Worm (Caenorhabditis elegans) whole organism, L3 larva: Measurements from ENCODE around the gene clp-1.

ENCODE experiments used
- R02D3.7 ChIP-seq: fragments of 150-350 bp; optimal IDR thresholded peaks from 2 replicates; lab custom pipeline; 2014; ENCODE audit warnings: missing biosample characterization, missing genetic modification characterization
- ZK546.5 ChIP-seq: sonication (generic microtip); optimal IDR thresholded peaks from 2 replicates; lab custom pipeline; 2017; ENCODE audit warnings: missing biosample characterization, missing genetic modification characterization
- aly-2 ChIP-seq: fragments of 150-350 bp; optimal IDR thresholded peaks from 2 replicates; lab custom pipeline; 2014; ENCODE audit warnings: missing biosample characterization, missing genetic modification characterization
- ceh-16 ChIP-seq: sonication (generic microtip); optimal IDR thresholded peaks from 2 replicates; lab custom pipeline; 2017; ENCODE audit warnings: missing biosample characterization, missing genetic modification characterization
- ceh-28 ChIP-seq: fragments of 150-350 bp; optimal IDR thresholded peaks from 2 replicates; lab custom pipeline; 2014; ENCODE audit warnings: missing biosample characterization, missing genetic modification reagents, missing genetic modification characterization
- ceh-82 ChIP-seq: fragments of 150-350 bp; optimal IDR thresholded peaks from 2 replicates; lab custom pipeline; 2014; ENCODE audit warnings: missing biosample characterization, missing genetic modification characterization
- ceh-9 ChIP-seq: sonication (generic microtip); optimal IDR thresholded peaks from 2 replicates; lab custom pipeline; 2018; ENCODE audit warnings: missing biosample characterization, missing genetic modification characterization
- egl-27 ChIP-seq: sonication (generic microtip); optimal IDR thresholded peaks from 4 replicates; lab custom pipeline; 2017; ENCODE audit warnings: missing biosample characterization, missing genetic modification reagents, missing genetic modification characterization
- egl-5 ChIP-seq: fragments of 150-350 bp; optimal IDR thresholded peaks from 2 replicates; lab custom pipeline; 2017; ENCODE audit warnings: missing biosample characterization, missing genetic modification reagents, missing genetic modification characterization, inconsistent platforms
- elt-1 ChIP-seq: fragments of 150-350 bp; optimal IDR thresholded peaks from 2 replicates; lab custom pipeline; 2014; ENCODE audit warnings: missing biosample characterization, missing genetic modification characterization
- elt-2 ChIP-seq: sonication (generic microtip); optimal IDR thresholded peaks from 2 replicates; lab custom pipeline; 2016; ENCODE audit warnings: missing genetic modification reagents, mild to moderate bottlenecking, missing genetic modification characterization, missing compliant biosample characterization
- elt-3 ChIP-seq, 3 experiments: fragments of 150-350 bp in 1 of 3; sonication (generic microtip) in 2 of 3; optimal IDR thresholded peaks; 2 replicates in 2 of 3; 4 replicates in 1 of 3; lab custom pipeline; 2014 to 2017; ENCODE audit warnings: missing biosample characterization in 3 of 3, missing genetic modification characterization in 3 of 3
- eor-1 ChIP-seq, 2 experiments: fragments of 150-350 bp; optimal IDR thresholded peaks; 2 replicates each; lab custom pipeline; 2014 to 2018; ENCODE audit warnings: missing biosample characterization in 2 of 2, missing genetic modification characterization in 2 of 2
- fkh-10 ChIP-seq: sonication (generic microtip); optimal IDR thresholded peaks from 2 replicates; lab custom pipeline; 2017; ENCODE audit warnings: missing biosample characterization, missing genetic modification reagents, missing genetic modification characterization
- fos-1 ChIP-seq: fragments of 150-350 bp; optimal IDR thresholded peaks from 2 replicates; lab custom pipeline; 2014; ENCODE audit warnings: missing biosample characterization, missing genetic modification characterization
- jun-1 ChIP-seq: fragments of 150-350 bp; optimal IDR thresholded peaks from 2 replicates; lab custom pipeline; 2014; ENCODE audit warnings: missing biosample characterization, missing genetic modification reagents, missing genetic modification characterization
- lin-39 ChIP-seq: fragments of 150-350 bp; optimal IDR thresholded peaks from 2 replicates; lab custom pipeline; 2018; ENCODE audit warnings: missing biosample characterization, missing genetic modification reagents, missing genetic modification characterization
- lsy-12 ChIP-seq: sonication (generic microtip); optimal IDR thresholded peaks from 2 replicates; lab custom pipeline; 2016; ENCODE audit warnings: mild to moderate bottlenecking, missing genetic modification characterization, missing compliant biosample characterization
- mdl-1 ChIP-seq: fragments of 150-350 bp; optimal IDR thresholded peaks from 2 replicates; lab custom pipeline; 2014; ENCODE audit warnings: missing biosample characterization, missing genetic modification characterization
- mml-1 ChIP-seq: fragments of 150-350 bp; sonication (generic microtip); optimal IDR thresholded peaks from 3 replicates; lab custom pipeline; 2014; ENCODE audit warnings: missing biosample characterization, missing genetic modification characterization
- nfya-1 ChIP-seq: sonication (generic microtip); optimal IDR thresholded peaks from 2 replicates; lab custom pipeline; 2017; ENCODE audit warnings: missing genetic modification characterization, mild to moderate bottlenecking, missing compliant biosample characterization, antibody characterized with exemption, moderate library complexity; ENCODE audit not compliant: insufficient read depth
- nhr-11 ChIP-seq: fragments of 150-350 bp; optimal IDR thresholded peaks from 2 replicates; lab custom pipeline; 2014; ENCODE audit warnings: missing biosample characterization, missing genetic modification characterization
- nhr-12 ChIP-seq: fragments of 150-350 bp; optimal IDR thresholded peaks from 2 replicates; lab custom pipeline; 2014; ENCODE audit warnings: missing biosample characterization, missing genetic modification characterization
- nhr-23 ChIP-seq: fragments of 150-350 bp; optimal IDR thresholded peaks from 2 replicates; lab custom pipeline; 2014; ENCODE audit warnings: missing biosample characterization, missing genetic modification reagents, missing genetic modification characterization
- nhr-237 ChIP-seq: fragments of 150-350 bp; optimal IDR thresholded peaks from 2 replicates; lab custom pipeline; 2014; ENCODE audit warnings: missing biosample characterization, missing genetic modification characterization
- nhr-25 ChIP-seq: sonication (generic microtip); optimal IDR thresholded peaks from 2 replicates; lab custom pipeline; 2017; ENCODE audit warnings: missing biosample characterization, missing genetic modification characterization
- nhr-28 ChIP-seq: fragments of 150-350 bp; optimal IDR thresholded peaks from 2 replicates; lab custom pipeline; 2014; ENCODE audit warnings: missing biosample characterization, missing genetic modification characterization
- nhr-43 ChIP-seq: sonication (generic microtip); optimal IDR thresholded peaks from 2 replicates; lab custom pipeline; 2016; ENCODE audit warnings: mild to moderate bottlenecking, missing genetic modification characterization, missing compliant biosample characterization; ENCODE audit not compliant: poor library complexity, severe bottlenecking
- nhr-76 ChIP-seq: fragments of 150-350 bp; sonication (generic microtip); optimal IDR thresholded peaks from 5 replicates; lab custom pipeline; 2014; ENCODE audit warnings: missing biosample characterization, missing genetic modification characterization
- nhr-77 ChIP-seq: fragments of 150-350 bp; optimal IDR thresholded peaks from 2 replicates; lab custom pipeline; 2014; ENCODE audit warnings: missing biosample characterization, missing genetic modification characterization
- pha-4 ChIP-seq: fragments of 150-350 bp; optimal IDR thresholded peaks from 2 replicates; lab custom pipeline; 2014; ENCODE audit warnings: missing biosample characterization, missing genetic modification reagents, missing genetic modification characterization
- sea-2 ChIP-seq: fragments of 150-350 bp; sonication (generic microtip); optimal IDR thresholded peaks from 4 replicates; lab custom pipeline; 2014; ENCODE audit warnings: missing biosample characterization, missing genetic modification reagents, missing genetic modification characterization
- skn-1 ChIP-seq: fragments of 150-350 bp; optimal IDR thresholded peaks from 2 replicates; lab custom pipeline; 2014; ENCODE audit warnings: missing biosample characterization, missing genetic modification characterization
- tbx-2 ChIP-seq: sonication (generic microtip); optimal IDR thresholded peaks from 2 replicates; lab custom pipeline; 2016; ENCODE audit warnings: mild to moderate bottlenecking, missing genetic modification characterization, missing compliant biosample characterization
- unc-62 ChIP-seq: fragments of 150-350 bp; sonication (generic microtip); optimal IDR thresholded peaks from 4 replicates; lab custom pipeline; 2014; ENCODE audit warnings: missing biosample characterization, missing genetic modification reagents, missing genetic modification characterization
- zag-1 ChIP-seq: fragments of 150-350 bp; optimal IDR thresholded peaks from 2 replicates; lab custom pipeline; 2014; ENCODE audit warnings: missing biosample characterization, missing genetic modification characterization
- ztf-4 ChIP-seq: fragments of 150-350 bp; optimal IDR thresholded peaks from 2 replicates; lab custom pipeline; 2014; ENCODE audit warnings: missing biosample characterization, missing genetic modification characterization

Gene clp-1

DNA sequence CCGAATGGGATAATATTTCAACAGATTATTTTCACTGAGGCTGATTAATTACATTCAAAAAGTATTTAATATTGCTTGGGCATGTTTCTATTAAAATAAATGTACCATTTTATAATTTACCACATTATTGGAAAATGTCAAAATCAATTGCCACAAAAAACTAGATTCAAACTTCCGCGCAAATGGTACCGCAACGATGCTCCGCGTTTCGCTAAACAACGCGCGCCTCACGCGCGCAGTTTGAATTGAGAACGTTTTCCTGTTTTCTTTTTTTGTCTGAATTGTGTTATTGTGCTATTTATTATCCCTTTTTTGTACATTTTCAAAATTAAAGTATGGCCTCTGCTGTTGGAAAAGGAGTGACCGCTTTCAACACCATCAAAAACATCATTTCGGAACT lies 38.9 kb upstream of the clp-1 start, which contains the start of gene C29E4.12 (continued):
- TF ChIP-seq nfya-1 (tag; lab: Kevin White, UChicago) (peak; percentile 83), ceh-16 (tag; lab: Kevin White, UChicago) (no peak), zag-1 (no peak), skn-1 (tag; lab: Kevin White, UChicago) (no peak), egl-27 (tag; lab: Kevin White, UChicago) (no peak), unc-62 (GFP tag; lab: Kevin White, UChicago) (no peak), nhr-25 (peak; percentile 69)

DNA sequence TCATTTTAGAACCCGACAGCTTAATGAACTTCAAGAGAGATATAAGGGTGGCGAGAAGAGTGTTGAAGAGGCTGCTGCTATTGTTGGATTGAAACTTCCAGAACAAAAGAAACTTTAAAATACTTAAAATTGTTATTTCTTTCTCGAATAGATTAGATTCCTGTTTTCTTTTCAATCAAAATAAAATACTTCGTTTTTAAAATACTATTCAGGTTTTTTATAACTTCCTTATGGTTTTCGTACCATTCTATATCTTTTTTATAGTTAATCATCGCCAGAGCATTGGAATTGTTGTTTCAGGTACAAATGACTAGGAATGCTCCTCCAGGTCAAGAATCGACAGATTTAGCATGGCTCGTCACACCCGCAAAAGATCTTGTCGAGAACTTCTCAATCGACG lies 38.3 kb upstream of the clp-1 start, which contains the start of gene kle-2:
kle-2 (plus strand) TSS at position 301 of the 400 bp plus-strand sequence.
- TF ChIP-seq nhr-25 (no peak), ceh-16 (tag; lab: Kevin White, UChicago) (no peak)
- TF ChIP-seq, all 47 proteins: peak for 0

- TF ChIP-seq elt-2 (peak; percentile 74), pha-4 (tag; lab: Kevin White, UChicago) (peak; percentile 13), R02D3.7 (tag; lab: Kevin White, UChicago) (no peak)
- TF ChIP-seq, all 47 proteins: peak for 2
These were observed 32.7 kb upstream of the clp-1 start, which contains the start of gene gsto-1 for ce11 chrIII:7946968-7947491. TSS of gene gsto-1 (minus strand) at chrIII:7947018.

DNA sequence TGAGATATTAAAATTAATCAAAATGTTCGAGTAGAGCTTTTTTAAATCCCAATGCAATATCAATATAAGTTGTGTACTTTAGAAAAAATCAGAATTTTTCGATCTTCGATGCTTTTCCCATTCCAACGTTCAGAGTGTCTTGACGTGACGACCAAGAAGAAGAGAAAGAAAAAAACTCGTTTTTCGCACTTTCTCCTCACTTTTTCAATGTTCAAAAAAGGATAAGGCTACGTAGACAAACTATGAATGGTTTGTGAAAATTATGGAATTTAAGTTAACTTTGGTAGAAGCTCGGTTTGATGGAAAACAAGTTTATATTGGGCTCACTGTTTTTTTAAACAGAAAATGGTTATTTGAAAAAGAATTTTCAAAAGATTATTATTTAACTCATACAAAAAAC lies 32.1 kb upstream of the clp-1 start:
- TF ChIP-seq nhr-11: no peak

- TF ChIP-seq nhr-43: peak; percentile 61
- no peak for TF ChIP-seq mml-1 (tag; lab: Kevin White, UChicago)
- no peak for TF ChIP-seq mdl-1 (tag; lab: Kevin White, UChicago)
- TF ChIP-seq nhr-25: peak; percentile 55
- TF ChIP-seq, all 47 proteins: peak for 2
These were observed 31.0 kb upstream of the clp-1 start, which contains the start of gene col-90 for ce11 chrIII:7948802-7949201. TSS of gene col-90 (plus strand) at chrIII:7948838.

DNA sequence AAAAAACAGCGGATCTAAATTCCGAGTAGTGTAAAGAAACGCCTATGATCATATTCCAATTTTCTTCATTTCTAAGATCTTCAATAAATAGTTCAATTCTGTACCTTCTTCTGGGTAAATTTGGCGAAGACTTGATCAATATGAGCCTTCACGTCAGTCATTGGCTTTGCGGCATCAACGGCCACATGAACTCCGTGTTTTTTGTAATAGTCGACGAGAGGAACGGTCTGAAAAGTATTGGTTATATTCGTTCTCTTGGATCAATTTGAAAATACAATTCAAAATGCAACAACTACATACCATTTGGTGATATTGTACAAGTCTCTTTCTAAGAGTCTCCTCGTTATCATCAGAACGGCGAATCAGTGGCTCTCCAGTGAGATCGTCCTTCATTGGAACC lies 29.3 kb upstream of the clp-1 start:
- TF ChIP-seq nhr-28 (tag; lab: Kevin White, UChicago) (no peak), tbx-2 (tag; lab: Kevin White, UChicago) (peak; percentile 35), elt-3 (tag; optimal IDR thresholded peaks at IDR 0.05; lab: Kevin White, UChicago) (no peak), nhr-43 (peak; percentile 91), egl-27 (tag; lab: Kevin White, UChicago) (no peak), jun-1 (no peak), fos-1 (tag; lab: Kevin White, UChicago) (no peak), ceh-28 (no peak)

DNA sequence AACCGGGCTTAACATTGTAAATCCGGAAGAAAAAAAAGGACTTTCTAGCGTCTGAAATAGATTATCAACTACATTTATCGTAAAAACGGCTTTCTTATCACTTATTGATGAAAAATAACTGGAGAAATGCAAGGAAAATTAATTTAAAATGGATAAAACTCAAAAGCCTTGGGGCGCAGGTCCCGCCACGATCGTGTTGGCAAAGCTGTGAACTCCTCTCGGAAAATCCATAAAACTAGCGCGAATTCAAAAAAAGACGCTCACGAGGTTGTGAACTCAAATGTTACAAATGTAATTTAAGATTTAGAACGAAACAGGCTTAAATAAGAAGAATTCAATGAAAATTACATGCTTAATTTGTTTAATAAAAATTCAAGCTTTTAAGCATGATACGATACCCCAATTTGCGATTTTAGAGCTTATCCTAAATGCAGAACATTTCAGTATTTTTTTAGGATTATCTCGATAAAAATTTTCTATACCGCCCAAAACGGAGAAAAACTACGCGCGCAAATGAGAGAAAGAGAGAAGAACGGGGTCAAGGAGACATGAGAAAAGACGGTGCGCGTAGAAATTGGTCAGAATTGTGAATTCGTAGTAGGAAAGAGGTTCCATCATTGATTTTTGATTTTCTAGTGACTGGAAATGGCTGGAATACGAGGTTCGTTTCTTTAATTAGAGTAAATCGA lies 27.5 kb upstream of the clp-1 start, which contains the start of gene C29E4.15:
C29E4.15 (plus strand) TSS at position 547 of the 689 bp plus-strand sequence.
- no peak for TF ChIP-seq fos-1 (tag; lab: Kevin White, UChicago)
- no peak for TF ChIP-seq ZK546.5
- no peak for TF ChIP-seq elt-3 (tag; optimal IDR thresholded peaks at IDR 0.05; lab: Kevin White, UChicago)
- TF ChIP-seq eor-1 (tag; optimal IDR thresholded peaks at IDR 0.05; lab: Kevin White, UChicago): no peak
- no peak for TF ChIP-seq lsy-12 (tag; lab: Kevin White, UChicago)
- TF ChIP-seq nhr-237: no peak
- TF ChIP-seq nhr-25: no peak
- no peak for TF ChIP-seq lin-39 (tag; lab: Kevin White, UChicago)
- no peak for TF ChIP-seq ceh-9
- no peak for TF ChIP-seq nhr-43
- no peak for TF ChIP-seq nhr-77 (tag; lab: Kevin White, UChicago)
- TF ChIP-seq ztf-4: no peak
- TF ChIP-seq ceh-82 (tag; lab: Kevin White, UChicago): no peak
- no peak for TF ChIP-seq elt-1
- TF ChIP-seq nhr-12 (tag; lab: Kevin White, UChicago): no peak
- no peak for TF ChIP-seq mml-1 (tag; lab: Kevin White, UChicago)
- no peak for TF ChIP-seq nhr-23 (tag; lab: Kevin White, UChicago)
- no peak for TF ChIP-seq elt-2
- TF ChIP-seq tbx-2 (tag; lab: Kevin White, UChicago): no peak
- no peak for TF ChIP-seq sea-2 (GFP tag; lab: Kevin White, UChicago)
- no peak for TF ChIP-seq skn-1 (tag; lab: Kevin White, UChicago)
- no peak for TF ChIP-seq jun-1
- TF ChIP-seq fkh-10: no peak
- TF ChIP-seq egl-27 (tag; lab: Kevin White, UChicago): no peak
- TF ChIP-seq aly-2: no peak
- TF ChIP-seq nhr-11: no peak
- no peak for TF ChIP-seq mdl-1 (tag; lab: Kevin White, UChicago)
- TF ChIP-seq egl-5: peak; percentile 21
- peak; percentile 68 for TF ChIP-seq nfya-1 (tag; lab: Kevin White, UChicago)
- peak; percentile 32 for TF ChIP-seq pha-4 (tag; lab: Kevin White, UChicago)
- TF ChIP-seq unc-62 (GFP tag; lab: Kevin White, UChicago): no peak
- no peak for TF ChIP-seq nhr-76 (tag; lab: Kevin White, UChicago)
